Worm (Caenorhabditis elegans) whole organism, late embryonic: ENCODE measurements around the gene ubl-1.

Source experiments
- hlh-15 ChIP-seq: sonication (generic microtip); optimal IDR thresholded peaks from 2 replicates; lab custom pipeline; 2016; ENCODE audit warnings: missing genetic modification characterization, missing compliant biosample characterization
- unc-86 ChIP-seq: sonication (generic microtip); optimal IDR thresholded peaks from 2 replicates; lab custom pipeline; 2016; ENCODE audit warnings: missing genetic modification characterization, missing compliant biosample characterization

DNA sequence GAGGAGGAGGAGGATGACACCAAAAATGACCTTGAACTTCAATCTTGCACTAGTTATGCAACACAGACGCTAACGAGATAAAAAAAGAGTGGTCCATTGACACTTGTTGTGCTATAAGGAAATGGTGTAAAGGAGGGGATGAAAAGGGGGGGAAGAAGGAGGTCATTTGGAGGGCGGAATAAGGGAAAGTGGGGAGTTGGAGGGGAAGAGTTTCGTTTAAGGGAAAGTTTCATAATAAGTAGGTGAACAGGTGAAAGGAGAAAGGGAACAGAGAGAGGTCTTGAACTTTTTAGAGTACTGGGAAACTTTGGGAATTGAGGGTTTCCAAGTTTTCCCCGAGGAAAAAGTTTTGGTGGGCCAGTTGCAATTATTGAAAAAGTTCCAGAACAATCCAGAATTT is 20.2 kb upstream of the ubl-1 start:
- TF ChIP-seq hlh-15 (no peak), unc-86 (tag; lab: Kevin White, UChicago) (no peak)
